Worm (Caenorhabditis elegans) whole organism, mixed stage, embryonic: ENCODE measurements around the gene sdz-13.

Experiments
- elt-3 ChIP-seq: fragments of 150-350 bp; optimal IDR thresholded peaks from 2 replicates; lab custom pipeline; 2014; ENCODE audit warnings: missing biosample characterization, missing genetic modification characterization
- hlh-1 ChIP-seq: fragments of 150-350 bp; optimal IDR thresholded peaks from 2 replicates; lab custom pipeline; 2014; ENCODE audit warnings: missing biosample characterization, missing genetic modification reagents, missing genetic modification characterization
- lin-13 ChIP-seq: fragments of 150-350 bp; optimal IDR thresholded peaks from 2 replicates; lab custom pipeline; 2014; ENCODE audit warnings: missing biosample characterization, missing genetic modification characterization
- mep-1 ChIP-seq: fragments of 150-350 bp; optimal IDR thresholded peaks from 2 replicates; lab custom pipeline; 2017; ENCODE audit warnings: missing biosample characterization, missing genetic modification reagents, missing genetic modification characterization, inconsistent platforms
- pha-4 ChIP-seq: fragments of 150-350 bp; optimal IDR thresholded peaks from 2 replicates; lab custom pipeline; 2018; ENCODE audit warnings: missing biosample characterization, missing genetic modification reagents, missing genetic modification characterization

ce11 chrIV:10884263-10884662 lies 4.8 kb upstream of the sdz-13 start, which contains the start of gene F13E9.5:
- TF ChIP-seq pha-4 (tag; lab: Kevin White, UChicago), result no peak
- TF ChIP-seq mep-1 (tag; lab: Kevin White, UChicago), result no peak
- TF ChIP-seq lin-13 (tag; lab: Kevin White, UChicago), result no peak
- TF ChIP-seq hlh-1 (tag; lab: Kevin White, UChicago), result no peak
- no peak for TF ChIP-seq elt-3 (tag; lab: Kevin White, UChicago)
